Fruit fly (Drosophila melanogaster) whole organism, pupa: ENCODE measurements around the gene CG10561.

ENCODE experiments used
- CG10348 ChIP-seq: fragments of 200-800 bp; sonication (Bioruptor generic); IDR thresholded peaks from 2 replicates; pipeline ENCODE4 v1.3.6; 2022; ENCODE audit warnings: missing biosample characterization, missing genetic modification characterization
- CG12605 ChIP-seq: fragments of 200-800 bp; sonication (Bioruptor generic); IDR thresholded peaks from 2 replicates; pipeline ENCODE4 v1.3.6; 2022; ENCODE audit warnings: missing biosample characterization, missing genetic modification characterization
- CG13204 ChIP-seq: fragments of 200-800 bp; sonication (Bioruptor generic); optimal IDR thresholded peaks from 2 replicates; lab custom pipeline; 2018; ENCODE audit warnings: missing biosample characterization, mild to moderate bottlenecking, missing genetic modification characterization, moderate library complexity
- CG15710 ChIP-seq: fragments of 200-800 bp; sonication (Bioruptor generic); optimal IDR thresholded peaks from 2 replicates; lab custom pipeline; 2018; ENCODE audit warnings: missing biosample characterization, mild to moderate bottlenecking, missing genetic modification characterization, moderate library complexity
- CG17806 ChIP-seq: fragments of 200-800 bp; sonication (Bioruptor generic); optimal IDR thresholded peaks from 2 replicates; lab custom pipeline; 2018; ENCODE audit warnings: missing biosample characterization, mild to moderate bottlenecking, missing genetic modification characterization, moderate library complexity
- CG34367 ChIP-seq: fragments of 200-800 bp; sonication (Bioruptor generic); optimal IDR thresholded peaks from 2 replicates; lab custom pipeline; 2018; ENCODE audit warnings: missing biosample characterization, mild to moderate bottlenecking, missing genetic modification characterization
- CG4496 ChIP-seq: fragments of 200-800 bp; sonication (Bioruptor generic); IDR thresholded peaks from 3 replicates; pipeline ENCODE4 v1.3.6; 2022; ENCODE audit warnings: missing biosample characterization, missing genetic modification characterization
- D1 ChIP-seq: fragments of 200-800 bp; sonication (Bioruptor generic); optimal IDR thresholded peaks from 2 replicates; lab custom pipeline; 2018; ENCODE audit warnings: missing biosample characterization, mild to moderate bottlenecking, missing genetic modification characterization, moderate library complexity
- EcR ChIP-seq: fragments of 200-800 bp; sonication (Bioruptor generic); optimal IDR thresholded peaks from 3 replicates; lab custom pipeline; 2019; ENCODE audit warnings: missing biosample characterization, missing genetic modification characterization, mild to moderate bottlenecking, moderate library complexity, missing genetic modification reagents
- Snoo ChIP-seq: fragments of 200-800 bp; sonication (Bioruptor generic); optimal IDR thresholded peaks from 3 replicates; lab custom pipeline; 2017; ENCODE audit warnings: missing biosample characterization, mild to moderate bottlenecking, missing genetic modification characterization, inconsistent platforms
- fd96Ca ChIP-seq: fragments of 200-800 bp; sonication (Bioruptor generic); IDR thresholded peaks from 3 replicates; pipeline ENCODE4 v1.3.6; 2022; ENCODE audit warnings: missing biosample characterization, missing genetic modification characterization
- gl ChIP-seq: fragments of 200-800 bp; sonication (Bioruptor generic); optimal IDR thresholded peaks from 2 replicates; lab custom pipeline; 2018; ENCODE audit warnings: missing biosample characterization, mild to moderate bottlenecking, missing genetic modification characterization
- rn ChIP-seq: fragments of 200-800 bp; sonication (Bioruptor generic); IDR thresholded peaks from 2 replicates; pipeline ENCODE4 v1.3.6; 2022; ENCODE audit warnings: missing biosample characterization, missing genetic modification characterization

- TF ChIP-seq CG34367 (tag; lab: Kevin White, UChicago) (no peak), gl (tag; lab: Kevin White, UChicago) (no peak), rn (GFP tag; lab: Robert Waterston, UW) (no peak), CG12605 (GFP tag; lab: Robert Waterston, UW) (no peak), fd96Ca (GFP tag; lab: Robert Waterston, UW) (no peak), CG13204 (GFP tag; lab: Kevin White, UChicago) (no peak), Snoo (tag; lab: Kevin White, UChicago) (no peak), D1 (no peak), EcR (GFP tag; lab: Kevin White, UChicago) (no peak), CG17806 (tag; lab: Kevin White, UChicago) (no peak), CG10348 (no peak), CG4496 (no peak), CG15710 (tag; lab: Kevin White, UChicago) (no peak)
Observed at dm6 chr2L:19101744-19102143, 12.5 kb upstream of the CG10561 start, which contains the start of the genes CG17344 and CG43731.
